Worm (Caenorhabditis elegans) whole organism, young adult: ENCODE data around the gene idpp-9.

Source experiments
- B0336.3 ChIP-seq: fragments of 200-800 bp; sonication (Bioruptor generic); IDR thresholded peaks from 2 replicates; pipeline ENCODE4 v1.3.6; 2022; ENCODE audit warnings: missing genetic modification characterization, missing compliant biosample characterization
- C06A6.2 ChIP-seq: fragments of 200-800 bp; sonication (Bioruptor generic); conservative IDR thresholded peaks from 2 replicates; pipeline ENCODE4 v1.3.6; 2022; ENCODE audit warnings: missing genetic modification characterization, missing compliant biosample characterization
- C17E4.6 ChIP-seq: fragments of 200-800 bp; sonication (Bioruptor generic); IDR thresholded peaks from 2 replicates; pipeline ENCODE4 v1.3.6; 2022; ENCODE audit warnings: missing genetic modification reagents, missing genetic modification characterization, missing compliant biosample characterization
- F52B5.7 ChIP-seq: sonication (generic microtip); optimal IDR thresholded peaks from 2 replicates; lab custom pipeline; 2016; ENCODE audit warnings: mild to moderate bottlenecking, missing genetic modification characterization, missing compliant biosample characterization
- aptf-3 ChIP-seq: fragments of 200-800 bp; sonication (Bioruptor generic); IDR thresholded peaks from 2 replicates; pipeline ENCODE4 v1.3.6; 2022; ENCODE audit warnings: missing genetic modification characterization, missing compliant biosample characterization
- madf-8 ChIP-seq: fragments of 200-800 bp; sonication (Bioruptor generic); conservative IDR thresholded peaks from 2 replicates; pipeline ENCODE4 v1.3.6; 2022; ENCODE audit warnings: missing genetic modification reagents, missing genetic modification characterization, missing compliant biosample characterization
- mel-28 ChIP-seq: sonication (generic microtip); optimal IDR thresholded peaks from 2 replicates; lab custom pipeline; 2016; ENCODE audit warnings: borderline replicate concordance, mild to moderate bottlenecking, missing genetic modification characterization, missing compliant biosample characterization
- pha-4 ChIP-seq: fragments of 150-350 bp; sonication (generic microtip); optimal IDR thresholded peaks from 2 replicates; lab custom pipeline; 2014; ENCODE audit warnings: missing biosample characterization, missing genetic modification reagents, missing genetic modification characterization
- rpc-1 ChIP-seq, 2 experiments: fragments of 150-350 bp in 1 of 2; sonication (generic microtip) in 1 of 2; optimal IDR thresholded peaks; 2 replicates each; lab custom pipeline; 2014 to 2018; ENCODE audit warnings: missing biosample characterization in 1 of 2, missing genetic modification characterization in 1 of 2, missing genetic modification reagents in 1 of 2, missing genotype in 1 of 2
- snpc-4 ChIP-seq, 5 experiments: fragments of 150-350 bp in 1 of 5; sonication (generic microtip) in 4 of 5; optimal IDR thresholded peaks; 2 replicates each; lab custom pipeline; 2014 to 2018; ENCODE audit warnings: missing genetic modification characterization in 5 of 5, missing biosample characterization in 3 of 5, antibody characterized with exemption in 2 of 5, mild to moderate bottlenecking in 2 of 5, missing compliant biosample characterization in 2 of 5, missing genotype in 2 of 5, moderate library complexity in 2 of 5, missing genetic modification reagents in 1 of 5
- sptf-2 ChIP-seq: fragments of 200-800 bp; sonication (Bioruptor generic); optimal IDR thresholded peaks from 2 replicates; lab custom pipeline; 2018; ENCODE audit warnings: mild to moderate bottlenecking, missing genetic modification characterization, missing compliant biosample characterization

- no peak for TF ChIP-seq pha-4 (tag; lab: Kevin White, UChicago)
- no peak for TF ChIP-seq snpc-4 (GFP tag; optimal IDR thresholded peaks at IDR 0.05; lab: Kevin White, UChicago)
- TF ChIP-seq snpc-4 (tag; optimal IDR thresholded peaks at IDR 0.05; lab: Kevin White, UChicago), result no peak
- TF ChIP-seq rpc-1 (optimal IDR thresholded peaks at IDR 0.05; lab: Kevin White, UChicago), result no peak
- no peak for TF ChIP-seq rpc-1 (tag; optimal IDR thresholded peaks at IDR 0.05; lab: Kevin White, UChicago)
- no peak for TF ChIP-seq mel-28 (tag; lab: Kevin White, UChicago)
- TF ChIP-seq C17E4.6 (GFP tag; lab: Robert Waterston, UW), result no peak
- no peak for TF ChIP-seq C06A6.2 (GFP tag; lab: Robert Waterston, UW)
- no peak for TF ChIP-seq sptf-2 (GFP tag; lab: Kevin White, UChicago)
- TF ChIP-seq B0336.3, result no peak
- no peak for TF ChIP-seq madf-8
- no peak for TF ChIP-seq aptf-3 (GFP tag; lab: Robert Waterston, UW)
- TF ChIP-seq F52B5.7 (tag; lab: Kevin White, UChicago), result no peak
Measured at ce11 chrX:3873445-3873844, 42.2 kb downstream of the idpp-9 start, which contains the start of gene lim-4.
